Fruit fly (Drosophila melanogaster): ENCODE results near the gene CG4042.

The CG4042 gene

dm6 chr3L:20809088-20809999 is 38.0 kb upstream of the CG4042 start, which contains the start of the genes CG3634 and HIPP1 (continued):
- TF ChIP-seq HLH54F (GFP tag; optimal IDR thresholded peaks at IDR 0.05), result no peak
- TF ChIP-seq CG18764 (GFP tag; optimal IDR thresholded peaks at IDR 0.05), result no peak
- peak; percentile 44; the same call in 1 of the 2 replicates for TF ChIP-seq CG32772 (GFP tag; IDR thresholded peaks at IDR 0.05)
- TF ChIP-seq CG10431 (GFP tag; optimal IDR thresholded peaks at IDR 0.05), result no peak
- no peak for TF ChIP-seq HLH4C (GFP tag; IDR thresholded peaks at IDR 0.05; ENCODE audit: partially characterized antibody)
- peak; percentile 36 for TF ChIP-seq CG2120 (GFP tag; optimal IDR thresholded peaks at IDR 0.05)
- TF ChIP-seq stc (GFP tag; IDR thresholded peaks at IDR 0.05), result no peak
- no peak for TF ChIP-seq maf-S (GFP tag; optimal IDR thresholded peaks at IDR 0.05)
- TF ChIP-seq CG6813 (GFP tag; optimal IDR thresholded peaks at IDR 0.05), result no peak
- TF ChIP-seq NC2α (GFP tag; optimal IDR thresholded peaks at IDR 0.05), result no peak
- TF ChIP-seq zen2 (GFP tag; IDR thresholded peaks at IDR 0.05; ENCODE audit: partially characterized antibody), result peak; percentile 52; the same call in 1 of the 3 replicates
- no peak for TF ChIP-seq CG8359 (GFP tag; optimal IDR thresholded peaks at IDR 0.05; ENCODE audit: borderline replicate concordance)
- no peak for TF ChIP-seq ERR (GFP tag; optimal IDR thresholded peaks at IDR 0.05)
- TF ChIP-seq CG5180 (GFP tag; optimal IDR thresholded peaks at IDR 0.05), result no peak
- TF ChIP-seq CG14014 (GFP tag; IDR thresholded peaks at IDR 0.05), result no peak
- TF ChIP-seq B-H2 (GFP tag; optimal IDR thresholded peaks at IDR 0.05), result no peak
- TF ChIP-seq CG7357 (GFP tag; IDR thresholded peaks at IDR 0.05), result no peak
- TF ChIP-seq CG6791 (GFP tag; IDR thresholded peaks at IDR 0.05; ENCODE audit: partially characterized antibody), result no peak
- no peak for TF ChIP-seq Hr3 (GFP tag; optimal IDR thresholded peaks at IDR 0.05)
- peak; percentile 98 for TF ChIP-seq crol (GFP tag; IDR thresholded peaks at IDR 0.05)
- TF ChIP-seq Max (GFP tag; optimal IDR thresholded peaks at IDR 0.05), result peak; percentile 37
- no peak for TF ChIP-seq repo (GFP tag; optimal IDR thresholded peaks at IDR 0.05)
- no peak for TF ChIP-seq CG4328 (GFP tag; optimal IDR thresholded peaks at IDR 0.05)
- peak; percentile 42; the same call in 2 of the 3 replicates for TF ChIP-seq CG14860 (GFP tag; IDR thresholded peaks at IDR 0.05; ENCODE audit: partially characterized antibody)
- peak; percentile 77 for TF ChIP-seq Dll (GFP tag; IDR thresholded peaks at IDR 0.05; ENCODE audit: partially characterized antibody)
- TF ChIP-seq otp (GFP tag; IDR thresholded peaks at IDR 0.05), result no peak
- no peak for TF ChIP-seq dm (GFP tag; optimal IDR thresholded peaks at IDR 0.05)
- peak; percentile 50 for TF ChIP-seq CG17186 (GFP tag; optimal IDR thresholded peaks at IDR 0.05)
- TF ChIP-seq CG31388 (GFP tag; optimal IDR thresholded peaks at IDR 0.05), result no peak
- no peak for TF ChIP-seq CG7839 (tag; optimal IDR thresholded peaks at IDR 0.05)
- no peak for TF ChIP-seq CG9876 (GFP tag; optimal IDR thresholded peaks at IDR 0.05)
- no peak for TF ChIP-seq CG2129 (GFP tag; IDR thresholded peaks at IDR 0.05; ENCODE audit: partially characterized antibody)
- TF ChIP-seq aop (GFP tag; IDR thresholded peaks at IDR 0.05), result no peak
- no peak for TF ChIP-seq Bteb2 (GFP tag; optimal IDR thresholded peaks at IDR 0.05)
- no peak for TF ChIP-seq Lpt (GFP tag; optimal IDR thresholded peaks at IDR 0.05)
- TF ChIP-seq CG12236 (GFP tag; optimal IDR thresholded peaks at IDR 0.05), result no peak
- no peak for TF ChIP-seq NK7.1 (GFP tag; optimal IDR thresholded peaks at IDR 0.05)
- TF ChIP-seq Nf-YC (tag; optimal IDR thresholded peaks at IDR 0.05), result peak; percentile 76
- no peak for TF ChIP-seq zfh2 (GFP tag; optimal IDR thresholded peaks at IDR 0.05)
- no peak for TF ChIP-seq CG3163 (GFP tag; optimal IDR thresholded peaks at IDR 0.05)
- no peak for TF ChIP-seq Hand (GFP tag; optimal IDR thresholded peaks at IDR 0.05)
- TF ChIP-seq zf30C (GFP tag; optimal IDR thresholded peaks at IDR 0.05), result no peak
- no peak for TF ChIP-seq prd (optimal IDR thresholded peaks at IDR 0.05)
- TF ChIP-seq prd (GFP tag; IDR thresholded peaks at IDR 0.05), result no peak; the same call in 2 of the 3 replicates
- TF ChIP-seq CG16815 (GFP tag; optimal IDR thresholded peaks at IDR 0.05), result no peak
- TF ChIP-seq phol (tag; optimal IDR thresholded peaks at IDR 0.05), result peak; percentile 97
- TF ChIP-seq Poxn (GFP tag; IDR thresholded peaks at IDR 0.05), result no peak
- no peak for TF ChIP-seq CG10462 (GFP tag; optimal IDR thresholded peaks at IDR 0.05)
- TF ChIP-seq CG15011 (GFP tag; optimal IDR thresholded peaks at IDR 0.05), result no peak

Data from whole organism, embryonic.